Fruit fly (Drosophila melanogaster) whole organism, prepupa: ENCODE measurements around the gene CG2698.
"Not testable (repeated sequence)": the region's sequence is repeated elsewhere in the genome, so short reads cannot be mapped to it uniquely, and the experiment has no call there.

Experiments
- CG10669 ChIP-seq: fragments of 200-800 bp; sonication (Bioruptor generic); optimal IDR thresholded peaks from 3 replicates; lab custom pipeline; 2018; ENCODE audit warnings: missing biosample characterization, mild to moderate bottlenecking, missing genetic modification characterization, moderate library complexity
- CG16779 ChIP-seq: fragments of 200-800 bp; sonication (Bioruptor generic); optimal IDR thresholded peaks from 3 replicates; lab custom pipeline; 2017; ENCODE audit warnings: missing biosample characterization, mild to moderate bottlenecking, missing genetic modification characterization
- CG6163 ChIP-seq: fragments of 200-800 bp; sonication (Bioruptor generic); IDR thresholded peaks from 3 replicates; pipeline ENCODE4 v1.3.6; 2022; ENCODE audit warnings: missing biosample characterization, missing genetic modification characterization
- CG8632 ChIP-seq: fragments of 200-800 bp; sonication (Bioruptor generic); optimal IDR thresholded peaks from 3 replicates; lab custom pipeline; 2016; ENCODE audit warnings: missing biosample characterization, missing genetic modification characterization
- CG9139 ChIP-seq: fragments of 200-800 bp; sonication (Bioruptor generic); optimal IDR thresholded peaks from 3 replicates; lab custom pipeline; 2017; ENCODE audit warnings: missing biosample characterization, mild to moderate bottlenecking, missing genetic modification characterization
- Gug ChIP-seq: fragments of 200-800 bp; sonication (Bioruptor generic); IDR thresholded peaks from 2 replicates; pipeline ENCODE4 v1.3.6; 2022; ENCODE audit warnings: missing biosample characterization, missing genetic modification characterization
- Lpt ChIP-seq: fragments of 200-800 bp; sonication (Bioruptor generic); optimal IDR thresholded peaks from 3 replicates; lab custom pipeline; 2016; ENCODE audit warnings: missing biosample characterization, missing genetic modification characterization
- salr ChIP-seq, 2 experiments: fragments of 200-800 bp; sonication (Bioruptor generic); optimal IDR thresholded peaks; 3 replicates each; lab custom pipeline; 2016 to 2018; ENCODE audit warnings: missing biosample characterization in 2 of 2, missing genetic modification characterization in 2 of 2, mild to moderate bottlenecking in 1 of 2
- svp ChIP-seq: fragments of 200-800 bp; sonication (Bioruptor generic); peaks from one replicate; lab custom pipeline; 2016; ENCODE audit warnings: missing biosample characterization, missing genetic modification characterization

CG2698 gene

DNA sequence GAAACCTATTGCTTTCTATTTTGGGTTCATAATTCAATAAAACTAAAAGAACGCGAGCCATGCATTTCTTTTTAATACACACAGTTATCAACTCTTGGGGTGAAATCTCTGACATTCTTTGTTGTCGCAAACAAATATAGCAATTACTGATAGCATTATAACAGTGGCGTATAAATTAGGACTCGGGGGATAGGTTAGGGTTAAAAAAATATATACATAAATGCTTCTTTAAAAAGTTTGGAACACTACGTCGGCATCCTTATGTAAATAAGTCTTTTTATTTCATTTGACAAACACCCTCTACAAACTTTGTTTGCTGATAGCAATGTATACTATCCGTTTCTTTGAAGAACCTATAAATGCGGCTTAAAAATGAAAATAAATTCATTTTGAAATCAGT lies 39.5 kb downstream of the CG2698 start, which contains the start of gene CG43060 (continued):
- TF ChIP-seq CG9139 (no peak), CG6163 (GFP tag; lab: Robert Waterston, UW) (peak; percentile 25; the same call in 1 of the 3 replicates), salr (GFP tag; optimal IDR thresholded peaks at IDR 0.05; lab: Kevin White, UChicago) (no peak), CG8632 (GFP tag; lab: Kevin White, UChicago) (peak; percentile 8)

DNA sequence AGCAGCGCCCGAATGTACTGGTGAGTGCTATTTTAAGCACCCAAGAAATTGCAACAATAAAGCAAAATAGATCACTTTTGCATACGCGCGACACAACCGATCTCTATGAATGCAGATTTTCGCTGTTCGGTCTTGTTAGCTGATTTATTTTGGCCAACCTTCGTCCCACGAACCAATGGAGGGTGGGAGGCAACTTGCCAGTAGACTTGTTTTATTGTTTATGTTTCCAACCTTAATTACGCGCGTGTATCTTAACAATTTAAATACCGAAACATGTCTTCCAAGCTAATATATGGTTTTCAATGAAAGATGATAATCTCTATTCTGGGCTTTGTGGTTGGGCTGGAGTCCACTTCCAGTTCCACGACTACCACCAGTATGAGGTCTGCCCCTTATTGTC lies 47.5 kb downstream of the CG2698 start, which contains the start of gene CG43618:
CG43618 (plus strand) TSS at position 301 of the 400 bp plus-strand sequence.
- TF ChIP-seq CG16779 (tag; lab: Kevin White, UChicago); Gug (GFP tag; lab: Robert Waterston, UW); Lpt (GFP tag; lab: Kevin White, UChicago): not testable (repeated sequence)

DNA sequence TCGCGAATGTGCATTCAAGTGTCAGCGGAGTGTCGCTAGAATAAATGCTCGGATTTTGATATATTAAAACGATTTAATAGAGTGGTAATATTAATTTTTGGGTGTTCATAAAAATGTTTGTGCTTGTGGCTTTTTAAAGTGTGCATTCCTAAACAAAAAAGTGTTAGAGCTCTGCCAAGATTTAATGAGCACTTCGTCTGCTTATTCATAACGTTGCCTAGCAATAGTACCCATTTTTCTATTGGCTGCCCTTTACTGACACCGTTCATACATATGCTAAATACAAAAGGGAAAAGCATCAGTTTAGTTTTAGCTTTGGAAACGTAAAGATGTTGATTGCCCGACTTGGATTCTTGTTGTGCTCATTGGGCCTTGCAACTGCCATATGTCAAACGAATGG lies 48.0 kb downstream of the CG2698 start, which contains the start of gene CG43061:
CG43061 (plus strand) TSS at position 301 of the 400 bp plus-strand sequence.
- not testable (repeated sequence) for TF ChIP-seq CG10669 (GFP tag; lab: Kevin White, UChicago); svp (GFP tag; lab: Kevin White, UChicago); CG9139
